Worm (Caenorhabditis elegans): ENCODE data around the gene ZK1248.5.

The ZK1248.5 gene

DNA sequence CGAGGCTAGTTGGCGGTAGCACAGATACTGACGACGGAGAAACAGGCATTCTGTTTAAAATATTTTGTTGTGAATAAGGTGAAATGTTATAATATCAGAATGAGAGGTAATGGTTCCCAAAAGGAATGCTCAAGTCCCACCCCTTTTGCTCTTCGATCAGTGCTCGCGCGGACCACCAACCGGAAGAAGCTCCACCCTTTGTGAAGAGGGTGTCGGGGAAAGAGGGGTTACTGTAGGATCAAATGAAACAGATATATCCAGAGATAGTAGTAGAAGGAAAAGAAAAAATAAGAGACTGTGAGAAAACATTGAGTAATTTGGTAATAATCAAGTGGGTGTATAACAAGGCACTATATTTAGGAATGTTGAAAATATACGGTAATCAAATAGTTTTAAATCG is 36.2 kb upstream of the ZK1248.5 start, which contains the start of the genes dmd-5 and F10C1.1:
Gene dmd-5, minus strand, starts transcription at position 101 of the 400 bp plus-strand sequence.
Gene F10C1.1, plus strand, starts transcription at position 110 of the 400 bp plus-strand sequence.
- TF ChIP-seq rnt-1 (tag; optimal IDR thresholded peaks at IDR 0.05) = no peak
- no peak for TF ChIP-seq pag-3 (tag; optimal IDR thresholded peaks at IDR 0.05; ENCODE audit: borderline replicate concordance, insufficient read depth)
- no peak for TF ChIP-seq swsn-7 (tag; optimal IDR thresholded peaks at IDR 0.05)
- TF ChIP-seq ceh-63 (GFP tag; optimal IDR thresholded peaks at IDR 0.05) = no peak

DNA sequence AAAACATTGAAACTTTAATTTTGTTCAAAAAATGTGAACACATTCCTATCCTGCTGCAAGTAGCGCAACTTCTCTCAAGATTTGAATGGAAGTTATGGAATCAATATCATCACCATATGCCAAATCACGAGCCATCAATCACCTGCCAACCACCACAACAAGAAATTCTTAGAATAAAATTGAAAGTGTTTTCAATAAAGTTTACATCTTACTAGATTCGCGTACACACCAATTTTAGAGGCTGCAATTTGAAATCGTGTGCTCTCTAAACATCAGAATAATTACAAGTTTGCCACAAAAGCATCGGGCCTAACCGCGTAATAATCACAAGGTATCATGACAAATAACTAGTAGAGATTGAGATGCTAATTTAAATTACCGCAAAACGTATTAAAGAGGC is 35.4 kb upstream of the ZK1248.5 start:
- peak; percentile 21 for TF ChIP-seq nhr-71 (tag; optimal IDR thresholded peaks at IDR 0.05)
- no peak for TF ChIP-seq nhr-20 (tag; optimal IDR thresholded peaks at IDR 0.05)
- TF ChIP-seq hpl-2 (GFP tag; optimal IDR thresholded peaks at IDR 0.05) = no peak
- TF ChIP-seq fkh-8 (tag; optimal IDR thresholded peaks at IDR 0.05) = peak; percentile 53
- no peak for TF ChIP-seq sox-4 (tag; optimal IDR thresholded peaks at IDR 0.05)
- TF ChIP-seq lin-39 (tag; optimal IDR thresholded peaks at IDR 0.05) = no peak
- TF ChIP-seq pax-3 (tag; optimal IDR thresholded peaks at IDR 0.05) = peak; percentile 62
- no peak for TF ChIP-seq ets-5 (GFP tag; IDR thresholded peaks at IDR 0.05)
- TF ChIP-seq mab-9 (GFP tag; IDR thresholded peaks at IDR 0.05) = no peak
- TF ChIP-seq fkh-10 (GFP tag; optimal IDR thresholded peaks at IDR 0.05) = no peak
- no peak for TF ChIP-seq nhr-90 (tag; optimal IDR thresholded peaks at IDR 0.05; ENCODE audit: poor library complexity)

DNA sequence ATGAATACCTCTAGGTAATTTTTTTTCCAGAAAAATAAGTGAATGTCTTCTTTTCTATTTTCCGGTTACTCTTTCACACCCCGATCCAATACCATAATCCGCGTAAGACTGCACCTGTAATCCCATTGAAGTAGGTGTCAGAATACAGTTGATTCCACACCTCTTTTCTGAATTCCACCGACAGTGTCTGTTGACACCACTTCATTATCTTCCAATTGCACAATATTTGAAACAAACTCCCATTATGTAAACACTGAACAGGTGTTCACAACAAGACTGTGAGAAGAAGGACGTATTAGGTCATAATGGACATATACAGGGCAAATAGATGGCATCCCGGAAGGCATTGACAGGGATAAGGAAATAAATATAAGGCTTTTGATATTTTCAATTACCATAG is 32.9 kb upstream of the ZK1248.5 start:
- TF ChIP-seq skn-1 (tag; optimal IDR thresholded peaks at IDR 0.05) = no peak
- TF ChIP-seq nhr-11 (tag; optimal IDR thresholded peaks at IDR 0.05) = no peak
- TF ChIP-seq fkh-4 (tag; optimal IDR thresholded peaks at IDR 0.05; ENCODE audit: borderline replicate concordance) = no peak
- TF ChIP-seq nhr-47 (tag; optimal IDR thresholded peaks at IDR 0.05) = no peak
- TF ChIP-seq nhr-76 (tag; optimal IDR thresholded peaks at IDR 0.05) = no peak
- TF ChIP-seq ceh-63 (GFP tag; optimal IDR thresholded peaks at IDR 0.05) = no peak

DNA sequence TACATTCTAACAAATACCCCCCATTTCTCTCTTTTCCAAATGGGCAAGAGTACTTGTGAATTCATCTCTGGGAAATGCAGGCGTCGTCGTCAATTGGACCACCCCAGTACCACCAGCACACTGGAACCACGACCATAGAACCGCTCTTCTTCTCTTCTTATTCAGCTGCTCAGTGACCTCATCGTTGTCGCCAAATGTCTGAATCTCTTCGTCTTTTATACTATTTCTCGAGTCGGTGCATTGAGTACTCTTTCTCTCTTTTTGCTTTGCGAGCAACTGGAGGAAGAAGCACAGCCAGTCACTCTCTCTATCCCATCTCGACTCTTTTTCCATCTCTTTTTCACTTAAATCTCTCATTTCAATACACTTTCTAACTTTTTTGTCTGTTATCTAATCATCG is 30.4 kb upstream of the ZK1248.5 start:
- TF ChIP-seq fkh-8 (tag; optimal IDR thresholded peaks at IDR 0.05) (peak; percentile 47), unc-86 (tag; optimal IDR thresholded peaks at IDR 0.05) (peak; percentile 17), ceh-82 (tag; optimal IDR thresholded peaks at IDR 0.05) (peak in 2 of 3 experiments; percentile 22 to 55), ets-5 (GFP tag; IDR thresholded peaks at IDR 0.05) (no peak), snu-23 (GFP tag; optimal IDR thresholded peaks at IDR 0.05) (peak; percentile 48), efl-1 (optimal IDR thresholded peaks at IDR 0.05) (peak; percentile 10 to 44), efl-1 (GFP tag; optimal IDR thresholded peaks at IDR 0.05 in 1 of 2) (no peak), nhr-84 (tag; optimal IDR thresholded peaks at IDR 0.05) (no peak), tbx-2 (tag; optimal IDR thresholded peaks at IDR 0.05) (peak; percentile 28), ztf-4 (tag; optimal IDR thresholded peaks at IDR 0.05) (no peak), aha-1 (tag; optimal IDR thresholded peaks at IDR 0.05) (no peak), lsy-2 (tag; optimal IDR thresholded peaks at IDR 0.05) (peak; percentile 10 to 53), unc-62 (GFP tag; optimal IDR thresholded peaks at IDR 0.05) (no peak), ceh-63 (GFP tag; optimal IDR thresholded peaks at IDR 0.05) (peak; percentile 9), nhr-71 (tag; optimal IDR thresholded peaks at IDR 0.05) (peak; percentile 51), F16B12.6 (tag; optimal IDR thresholded peaks at IDR 0.05) (no peak), xbp-1 (tag; optimal IDR thresholded peaks at IDR 0.05) (peak; percentile 31), dpl-1 (GFP tag; optimal IDR thresholded peaks at IDR 0.05) (peak in 1 of 3 experiments; percentile 3), mep-1 (tag; optimal IDR thresholded peaks at IDR 0.05) (peak; percentile 52), pax-3 (tag; optimal IDR thresholded peaks at IDR 0.05) (no peak), lin-14 (GFP tag; optimal IDR thresholded peaks at IDR 0.05) (peak; percentile 88), isw-1 (GFP tag; IDR thresholded peaks at IDR 0.05) (0 out of 2 replicates have a peak, but pooled peaks have one; percentile 4), nhr-19 (GFP tag; conservative IDR thresholded peaks at IDR 0.05) (peak; percentile 17; the same call in 1 of the 2 replicates), swsn-7 (tag; optimal IDR thresholded peaks at IDR 0.05) (peak; percentile 38), nhr-47 (tag; optimal IDR thresholded peaks at IDR 0.05) (peak; percentile 51), fos-1 (tag; optimal IDR thresholded peaks at IDR 0.05) (peak; percentile 34), fkh-10 (GFP tag; optimal IDR thresholded peaks at IDR 0.05) (no peak), lin-35 (GFP tag; optimal IDR thresholded peaks at IDR 0.05) (peak in 1 of 2 experiments; percentile 8), rnt-1 (tag; optimal IDR thresholded peaks at IDR 0.05) (peak; percentile 36)
